Fruit fly (Drosophila melanogaster) whole organism, embryonic: Measurements from ENCODE around the gene Nf-YA.

Experiments
- Antp ChIP-seq: fragments of 200-800 bp; sonication (Bioruptor generic); optimal IDR thresholded peaks from 3 replicates; lab custom pipeline; 2016; ENCODE audit warnings: missing biosample characterization, missing genetic modification characterization
- Bdp1 ChIP-seq: fragments of 200-800 bp; sonication (Bioruptor generic); optimal IDR thresholded peaks from 3 replicates; lab custom pipeline; 2016; ENCODE audit warnings: missing biosample characterization, missing genetic modification characterization
- CG10147 ChIP-seq: fragments of 200-800 bp; sonication (Bioruptor generic); optimal IDR thresholded peaks from 2 replicates; lab custom pipeline; 2019; ENCODE audit warnings: missing biosample characterization, mild to moderate bottlenecking, missing genetic modification characterization, moderate library complexity
- CG11456 ChIP-seq: fragments of 200-800 bp; sonication (Bioruptor generic); IDR thresholded peaks from 3 replicates; pipeline ENCODE4 v1.3.6; 2022; ENCODE audit warnings: missing biosample characterization, missing genetic modification characterization
- CG11560 ChIP-seq: fragments of 200-800 bp; sonication (Bioruptor generic); IDR thresholded peaks from 3 replicates; pipeline ENCODE4 v1.3.6; 2022; ENCODE audit warnings: missing biosample characterization, missing genetic modification characterization
- CG13624 ChIP-seq: fragments of 200-800 bp; sonication (Bioruptor generic); optimal IDR thresholded peaks from 2 replicates; lab custom pipeline; 2016; ENCODE audit warnings: missing biosample characterization, missing genetic modification characterization
- CG15601 ChIP-seq: fragments of 200-800 bp; sonication (Bioruptor generic); optimal IDR thresholded peaks from 3 replicates; lab custom pipeline; 2019; ENCODE audit warnings: missing biosample characterization, mild to moderate bottlenecking, missing genetic modification characterization, moderate library complexity
- CG1647 ChIP-seq: fragments of 200-800 bp; sonication (Bioruptor generic); optimal IDR thresholded peaks from 3 replicates; lab custom pipeline; 2016; ENCODE audit warnings: missing biosample characterization, missing genetic modification characterization
- CG16815 ChIP-seq: fragments of 200-800 bp; sonication (Bioruptor generic); optimal IDR thresholded peaks from 3 replicates; lab custom pipeline; 2017; ENCODE audit warnings: missing biosample characterization, mild to moderate bottlenecking, missing genetic modification characterization
- CG17186 ChIP-seq: fragments of 200-800 bp; sonication (Bioruptor generic); optimal IDR thresholded peaks from 3 replicates; lab custom pipeline; 2017; ENCODE audit warnings: missing biosample characterization, missing genetic modification reagents, missing genetic modification characterization
- CG2116 ChIP-seq: fragments of 200-800 bp; sonication (Bioruptor generic); optimal IDR thresholded peaks from 3 replicates; lab custom pipeline; 2018; ENCODE audit warnings: missing biosample characterization, mild to moderate bottlenecking, missing genetic modification characterization
- CG32767 ChIP-seq: fragments of 200-800 bp; sonication (Bioruptor generic); IDR thresholded peaks from 2 replicates; pipeline ENCODE4 v1.3.6; 2022; ENCODE audit warnings: missing biosample characterization, missing genetic modification characterization
- CG3281 ChIP-seq: fragments of 200-800 bp; sonication (Bioruptor generic); optimal IDR thresholded peaks from 3 replicates; lab custom pipeline; 2017; ENCODE audit warnings: missing biosample characterization, mild to moderate bottlenecking, missing genetic modification characterization
- CG3995 ChIP-seq: fragments of 200-800 bp; sonication (Bioruptor generic); optimal IDR thresholded peaks from 3 replicates; lab custom pipeline; 2016; ENCODE audit warnings: missing biosample characterization, missing genetic modification characterization
- CG4707 ChIP-seq: fragments of 200-800 bp; sonication (Bioruptor generic); optimal IDR thresholded peaks from 2 replicates; lab custom pipeline; 2018; ENCODE audit warnings: missing biosample characterization, mild to moderate bottlenecking, missing genetic modification characterization, moderate library complexity
- CG5180 ChIP-seq: fragments of 200-800 bp; sonication (Bioruptor generic); optimal IDR thresholded peaks from 3 replicates; lab custom pipeline; 2017; ENCODE audit warnings: missing biosample characterization, missing genetic modification characterization, mild to moderate bottlenecking, moderate library complexity, missing genetic modification reagents
- CG6813 ChIP-seq: fragments of 200-800 bp; sonication (Bioruptor generic); optimal IDR thresholded peaks from 2 replicates; lab custom pipeline; 2017; ENCODE audit warnings: missing biosample characterization, missing genetic modification characterization, mild to moderate bottlenecking, moderate library complexity, missing genetic modification reagents
- CG7839 ChIP-seq: fragments of 200-800 bp; sonication (Bioruptor generic); optimal IDR thresholded peaks from 3 replicates; lab custom pipeline; 2018; ENCODE audit warnings: missing biosample characterization, mild to moderate bottlenecking, missing genetic modification characterization, moderate library complexity
- CG8924 ChIP-seq: fragments of 200-800 bp; optimal IDR thresholded peaks from 3 replicates; lab custom pipeline; 2019; ENCODE audit warnings: missing biosample characterization, mild to moderate bottlenecking, missing genetic modification characterization, moderate library complexity
- CG9609 ChIP-seq: fragments of 200-800 bp; sonication (Bioruptor generic); optimal IDR thresholded peaks from 3 replicates; lab custom pipeline; 2016; ENCODE audit warnings: missing biosample characterization, missing genetic modification characterization
- CG9727 ChIP-seq: fragments of 200-800 bp; sonication (Bioruptor generic); optimal IDR thresholded peaks from 3 replicates; lab custom pipeline; 2017; ENCODE audit warnings: missing biosample characterization, mild to moderate bottlenecking, missing genetic modification characterization
- CHES-1-like ChIP-seq: fragments of 200-800 bp; sonication (Bioruptor generic); optimal IDR thresholded peaks from 2 replicates; lab custom pipeline; 2016; ENCODE audit warnings: missing biosample characterization, missing genetic modification characterization
- Eip74EF ChIP-seq, 2 experiments: fragments of 200-800 bp in 1 of 2; fragments of >200 bp in 1 of 2; sonication (Bioruptor generic) in 1 of 2; optimal IDR thresholded peaks; 2 replicates each; lab custom pipeline; 2017 to 2019; ENCODE audit warnings: missing biosample characterization in 2 of 2, missing genetic modification characterization in 2 of 2, mild to moderate bottlenecking in 1 of 2, moderate library complexity in 1 of 2
- Ets65A ChIP-seq: fragments of 200-800 bp; sonication (Bioruptor generic); peaks from one replicate; lab custom pipeline; 2016; ENCODE audit warnings: missing biosample characterization, missing genetic modification characterization
- Ets97D ChIP-seq: fragments of 200-800 bp; sonication (Bioruptor generic); optimal IDR thresholded peaks from 3 replicates; lab custom pipeline; 2016; ENCODE audit warnings: missing biosample characterization, missing genetic modification characterization
- Fer1 ChIP-seq: fragments of 200-800 bp; sonication (Bioruptor generic); optimal IDR thresholded peaks from 2 replicates; lab custom pipeline; 2017; ENCODE audit warnings: missing biosample characterization, mild to moderate bottlenecking, missing genetic modification characterization
- HmgD ChIP-seq: fragments of 200-800 bp; sonication (Bioruptor generic); optimal IDR thresholded peaks from 3 replicates; lab custom pipeline; 2016; ENCODE audit warnings: missing biosample characterization, missing genetic modification characterization
- MBD-R2 ChIP-seq: fragments of 200-800 bp; sonication (Bioruptor generic); IDR thresholded peaks from 2 replicates; pipeline ENCODE4 v1.3.6; 2022; ENCODE audit warnings: missing biosample characterization, missing genetic modification characterization
- NK7.1 ChIP-seq: fragments of 200-800 bp; sonication (Bioruptor generic); optimal IDR thresholded peaks from 3 replicates; lab custom pipeline; 2016; ENCODE audit warnings: missing biosample characterization, missing genetic modification characterization
- Rfx ChIP-seq: fragments of 200-800 bp; sonication (Bioruptor generic); IDR thresholded peaks from 2 replicates; pipeline ENCODE4 v1.3.6; 2022; ENCODE audit warnings: missing biosample characterization, missing genetic modification characterization
- Side ChIP-seq: fragments of 200-800 bp; sonication (Bioruptor generic); optimal IDR thresholded peaks from 2 replicates; lab custom pipeline; 2016; ENCODE audit warnings: missing biosample characterization, missing genetic modification characterization
- Stat92E ChIP-seq, 3 experiments: fragments of >200 bp in 2 of 3; fragments of 200-800 bp in 1 of 3; sonication (Bioruptor generic) in 1 of 3; optimal IDR thresholded peaks; 2 replicates each; lab custom pipeline; 2017 to 2019; ENCODE audit warnings: missing biosample characterization in 3 of 3, missing genetic modification characterization in 3 of 3, mild to moderate bottlenecking in 1 of 3, moderate library complexity in 1 of 3
- Trl ChIP-seq, 3 experiments: fragments of >200 bp in 2 of 3; fragments of 200-800 bp in 1 of 3; sonication (Bioruptor generic) in 1 of 3; optimal IDR thresholded peaks; 2 replicates in 1 of 3; 3 replicates in 2 of 3; lab custom pipeline; 2016 to 2017; ENCODE audit warnings: missing biosample characterization in 1 of 3, missing genetic modification characterization in 1 of 3
- bbx ChIP-seq: fragments of 200-800 bp; sonication (Bioruptor generic); IDR thresholded peaks from 2 replicates; pipeline ENCODE4 v1.3.6; 2022; ENCODE audit warnings: missing biosample characterization, missing genetic modification characterization; ENCODE audit not compliant: partially characterized antibody
- chinmo ChIP-seq: fragments of 200-800 bp; sonication (Bioruptor generic); IDR thresholded peaks from 4 replicates; pipeline ENCODE4 v1.3.6; 2022; ENCODE audit warnings: missing biosample characterization, missing genetic modification characterization; ENCODE audit not compliant: partially characterized antibody
- disco-r ChIP-seq: fragments of 200-800 bp; sonication (Bioruptor generic); optimal IDR thresholded peaks from 2 replicates; lab custom pipeline; 2016; ENCODE audit warnings: missing biosample characterization, missing genetic modification characterization
- ewg ChIP-seq: fragments of 200-800 bp; sonication (Bioruptor generic); optimal IDR thresholded peaks from 3 replicates; lab custom pipeline; 2017; ENCODE audit warnings: mild to moderate bottlenecking, missing biosample characterization, missing genetic modification reagents, missing genetic modification characterization
- gcm ChIP-seq: fragments of 200-800 bp; sonication (Bioruptor generic); optimal IDR thresholded peaks from 2 replicates; lab custom pipeline; 2019; ENCODE audit warnings: missing biosample characterization, mild to moderate bottlenecking, missing genetic modification characterization, moderate library complexity
- hkb ChIP-seq, 2 experiments: fragments of 200-800 bp in 1 of 2; fragments of >200 bp in 1 of 2; sonication (Bioruptor generic) in 1 of 2; IDR thresholded peaks in 1 of 2; optimal IDR thresholded peaks in 1 of 2; 2 replicates each; pipeline versions ENCODE4 v1.3.6 to Lab custom; 2017 to 2022; ENCODE audit warnings: missing biosample characterization in 1 of 2, missing genetic modification characterization in 1 of 2
- kah ChIP-seq: fragments of 200-800 bp; sonication (Bioruptor generic); optimal IDR thresholded peaks from 2 replicates; lab custom pipeline; 2018; ENCODE audit warnings: missing biosample characterization, mild to moderate bottlenecking, missing genetic modification characterization
- lilli ChIP-seq: fragments of 200-800 bp; sonication (Bioruptor generic); optimal IDR thresholded peaks from 3 replicates; lab custom pipeline; 2016; ENCODE audit warnings: missing biosample characterization, missing genetic modification characterization
- lola ChIP-seq, 3 experiments: fragments of >200 bp in 2 of 3; fragments of 200-800 bp in 1 of 3; sonication (Bioruptor generic) in 1 of 3; optimal IDR thresholded peaks; 2 replicates each; lab custom pipeline; 2017 to 2019; ENCODE audit warnings: missing biosample characterization in 3 of 3, missing genetic modification characterization in 3 of 3, mild to moderate bottlenecking in 1 of 3, moderate library complexity in 1 of 3
- nau ChIP-seq: fragments of 200-800 bp; sonication (Bioruptor generic); optimal IDR thresholded peaks from 3 replicates; lab custom pipeline; 2017; ENCODE audit warnings: missing biosample characterization, mild to moderate bottlenecking, missing genetic modification characterization, missing genetic modification reagents
- slou ChIP-seq: fragments of 200-800 bp; sonication (Bioruptor generic); optimal IDR thresholded peaks from 3 replicates; lab custom pipeline; 2016; ENCODE audit warnings: missing biosample characterization, missing genetic modification characterization
- slp2 ChIP-seq: fragments of 200-800 bp; sonication (Bioruptor generic); optimal IDR thresholded peaks from 2 replicates; lab custom pipeline; 2016; ENCODE audit warnings: missing biosample characterization, missing genetic modification characterization
- sna ChIP-seq: fragments of 200-800 bp; sonication (Bioruptor generic); IDR thresholded peaks from 2 replicates; pipeline ENCODE4 v1.3.6; 2022; ENCODE audit warnings: missing biosample characterization, missing genetic modification characterization; ENCODE audit not compliant: partially characterized antibody
- sug ChIP-seq: fragments of 200-800 bp; optimal IDR thresholded peaks from 2 replicates; lab custom pipeline; 2019; ENCODE audit warnings: missing biosample characterization, mild to moderate bottlenecking, missing genetic modification characterization, moderate library complexity
- ttk ChIP-seq: fragments of 200-800 bp; sonication (Bioruptor generic); IDR thresholded peaks from 2 replicates; pipeline ENCODE4 v2.1.2; 2022; ENCODE audit warnings: missing biosample characterization, missing genetic modification characterization

The Nf-YA gene

dm6 chr3L:9446731-9447238, 4.7 kb upstream of the Nf-YA start, which contains the start of gene CG3529 (continued):
- TF ChIP-seq hkb (optimal IDR thresholded peaks at IDR 0.05; lab: Kevin White, UChicago) (no peak), hkb (GFP tag; IDR thresholded peaks at IDR 0.05; lab: Robert Waterston, UW) (0 out of 2 replicates have a peak, but pooled peaks have one; percentile 23), CG3995 (peak; percentile 59), NK7.1 (no peak), Rfx (GFP tag; lab: Robert Waterston, UW) (peak; percentile 61), Trl (optimal IDR thresholded peaks at IDR 0.05; lab: Kevin White, UChicago) (no peak), Trl (GFP tag; optimal IDR thresholded peaks at IDR 0.05; lab: Kevin White, UChicago) (no peak), ttk (peak; percentile 23; the same call in 1 of the 2 replicates), CG11560 (tag; lab: Robert Waterston, UW) (no peak), Bdp1 (peak; percentile 19), CG4707 (GFP tag; lab: Kevin White, UChicago) (peak; percentile 15), CG8924 (peak; percentile 59), sna (GFP tag; lab: Robert Waterston, UW) (no peak), Ets97D (peak; percentile 67), Ets65A (peak; percentile 62), CG6813 (GFP tag; lab: Kevin White, UChicago) (no peak), CG3281 (peak; percentile 25), CHES-1-like (GFP tag; lab: Kevin White, UChicago) (peak; percentile 61), CG9609 (GFP tag; lab: Kevin White, UChicago) (no peak), Side (no peak), HmgD (GFP tag; lab: Kevin White, UChicago) (peak; percentile 19), CG5180 (peak; percentile 45), CG16815 (GFP tag; lab: Kevin White, UChicago) (no peak), Stat92E (GFP tag; optimal IDR thresholded peaks at IDR 0.05; lab: Kevin White, UChicago) (peak in 1 of 3 experiments; percentile 54), CG11456 (no peak), ewg (GFP tag; lab: Kevin White, UChicago) (peak; percentile 14), CG1647 (peak; percentile 35), sug (peak; percentile 34), gcm (GFP tag; lab: Kevin White, UChicago) (peak; percentile 3), CG32767 (GFP tag; lab: Robert Waterston, UW) (peak; percentile 29; the same call in 1 of the 2 replicates), chinmo (GFP tag; lab: Robert Waterston, UW) (peak; percentile 68; the same call in 2 of the 4 replicates), lola (GFP tag; optimal IDR thresholded peaks at IDR 0.05; lab: Kevin White, UChicago) (peak in 1 of 3 experiments; percentile 1), MBD-R2 (GFP tag; lab: Robert Waterston, UW) (peak; percentile 53; the same call in 1 of the 2 replicates), Fer1 (peak; percentile 62), CG17186 (GFP tag; lab: Kevin White, UChicago) (peak; percentile 6), nau (GFP tag; lab: Kevin White, UChicago) (peak; percentile 7), Eip74EF (GFP tag; optimal IDR thresholded peaks at IDR 0.05; lab: Kevin White, UChicago) (peak in 1 of 2 experiments; percentile 71), lilli (GFP tag; lab: Kevin White, UChicago) (peak; percentile 21), CG2116 (GFP tag; lab: Kevin White, UChicago) (peak; percentile 53), Antp (GFP tag; lab: Kevin White, UChicago) (no peak), CG7839 (tag; lab: Kevin White, UChicago) (peak; percentile 8), slp2 (GFP tag; lab: Kevin White, UChicago) (peak; percentile 17), CG13624 (GFP tag; lab: Kevin White, UChicago) (peak; percentile 32), CG15601 (tag; lab: Kevin White, UChicago) (peak; percentile 45), kah (GFP tag; lab: Kevin White, UChicago) (peak; percentile 44), CG10147 (GFP tag; lab: Kevin White, UChicago) (peak; percentile 8), bbx (0 out of 2 replicates have a peak, but pooled peaks have one; percentile 11), CG9727 (peak; percentile 40), disco-r (GFP tag; lab: Kevin White, UChicago) (peak; percentile 39), slou (GFP tag; lab: Kevin White, UChicago) (no peak)
